Worm (Caenorhabditis elegans) whole organism, L2 larva: ENCODE results near the gene ZK666.11.

Source experiments
- F13H6.1 ChIP-seq: sonication (generic microtip); optimal IDR thresholded peaks from 2 replicates; lab custom pipeline; 2016; ENCODE audit warnings: missing genetic modification characterization, missing compliant biosample characterization
- R02D3.7 ChIP-seq: fragments of 150-350 bp; optimal IDR thresholded peaks from 2 replicates; lab custom pipeline; 2014; ENCODE audit warnings: missing biosample characterization, missing genetic modification characterization
- Y55F3AM.14 ChIP-seq: fragments of 200-800 bp; sonication (Bioruptor generic); optimal IDR thresholded peaks from 2 replicates; lab custom pipeline; 2018; ENCODE audit warnings: mild to moderate bottlenecking, missing genetic modification characterization, missing compliant biosample characterization
- ZK546.5 ChIP-seq: sonication (generic microtip); optimal IDR thresholded peaks from 2 replicates; lab custom pipeline; 2017; ENCODE audit warnings: missing biosample characterization, missing genetic modification characterization
- aly-2 ChIP-seq: fragments of 150-350 bp; optimal IDR thresholded peaks from 2 replicates; lab custom pipeline; 2014; ENCODE audit warnings: missing biosample characterization, missing genetic modification characterization
- ama-1 ChIP-seq: fragments of 150-350 bp; optimal IDR thresholded peaks from 2 replicates; lab custom pipeline; 2018; ENCODE audit warnings: inconsistent platforms
- blmp-1 ChIP-seq: sonication (generic microtip); optimal IDR thresholded peaks from 2 replicates; lab custom pipeline; 2017; ENCODE audit warnings: missing genetic modification characterization, mild to moderate bottlenecking, missing compliant biosample characterization, antibody characterized with exemption, moderate library complexity; ENCODE audit not compliant: insufficient read depth
- ceh-16 ChIP-seq: fragments of 150-350 bp; optimal IDR thresholded peaks from 2 replicates; lab custom pipeline; 2014; ENCODE audit warnings: missing biosample characterization, missing genetic modification characterization
- ceh-82 ChIP-seq: fragments of 150-350 bp; optimal IDR thresholded peaks from 2 replicates; lab custom pipeline; 2014; ENCODE audit warnings: missing biosample characterization, missing genetic modification characterization
- crh-2 ChIP-seq: sonication (generic microtip); optimal IDR thresholded peaks from 2 replicates; lab custom pipeline; 2017; ENCODE audit warnings: missing biosample characterization, missing genetic modification characterization
- dmd-4 ChIP-seq: sonication (generic microtip); optimal IDR thresholded peaks from 2 replicates; lab custom pipeline; 2017; ENCODE audit warnings: missing biosample characterization, missing genetic modification characterization
- elt-1 ChIP-seq: fragments of 150-350 bp; optimal IDR thresholded peaks from 2 replicates; lab custom pipeline; 2014; ENCODE audit warnings: missing biosample characterization, missing genetic modification characterization
- elt-3 ChIP-seq: sonication (generic microtip); optimal IDR thresholded peaks from 2 replicates; lab custom pipeline; 2017; ENCODE audit warnings: missing biosample characterization, missing genetic modification characterization
- fos-1 ChIP-seq: fragments of 150-350 bp; optimal IDR thresholded peaks from 2 replicates; lab custom pipeline; 2014; ENCODE audit warnings: missing biosample characterization, missing genetic modification characterization
- gmeb-1 ChIP-seq: fragments of 150-350 bp; optimal IDR thresholded peaks from 2 replicates; lab custom pipeline; 2014; ENCODE audit warnings: missing biosample characterization, missing genetic modification characterization
- lin-11 ChIP-seq: fragments of 150-350 bp; sonication (generic microtip); optimal IDR thresholded peaks from 2 replicates; lab custom pipeline; 2014; ENCODE audit warnings: missing biosample characterization, missing genetic modification characterization, inconsistent platforms, mixed read lengths
- lin-13 ChIP-seq: fragments of 150-350 bp; optimal IDR thresholded peaks from 2 replicates; lab custom pipeline; 2014; ENCODE audit warnings: missing biosample characterization, missing genetic modification reagents, missing genetic modification characterization
- lsy-2 ChIP-seq, 2 experiments: fragments of 150-350 bp in 1 of 2; sonication (generic microtip) in 1 of 2; optimal IDR thresholded peaks; 2 replicates each; lab custom pipeline; 2014 to 2017; ENCODE audit warnings: missing biosample characterization in 2 of 2, missing genetic modification characterization in 2 of 2
- mab-5 ChIP-seq: fragments of 150-350 bp; optimal IDR thresholded peaks from 2 replicates; lab custom pipeline; 2014; ENCODE audit warnings: missing biosample characterization, missing genetic modification characterization
- mdl-1 ChIP-seq, 2 experiments: fragments of 150-350 bp in 1 of 2; sonication (generic microtip) in 1 of 2; optimal IDR thresholded peaks; 2 replicates each; lab custom pipeline; 2017; ENCODE audit warnings: missing biosample characterization in 2 of 2, missing genetic modification characterization in 2 of 2
- nhr-129 ChIP-seq: fragments of 150-350 bp; optimal IDR thresholded peaks from 2 replicates; lab custom pipeline; 2014; ENCODE audit warnings: missing biosample characterization, missing genetic modification characterization
- nhr-21 ChIP-seq: fragments of 150-350 bp; optimal IDR thresholded peaks from 2 replicates; lab custom pipeline; 2014; ENCODE audit warnings: missing biosample characterization, missing genetic modification characterization
- nhr-23 ChIP-seq: fragments of 150-350 bp; optimal IDR thresholded peaks from 2 replicates; lab custom pipeline; 2014; ENCODE audit warnings: missing biosample characterization, missing genetic modification reagents, missing genetic modification characterization
- nhr-6 ChIP-seq: fragments of 150-350 bp; optimal IDR thresholded peaks from 2 replicates; lab custom pipeline; 2014; ENCODE audit warnings: missing biosample characterization, missing genetic modification characterization
- nhr-77 ChIP-seq: fragments of 150-350 bp; optimal IDR thresholded peaks from 2 replicates; lab custom pipeline; 2014; ENCODE audit warnings: missing biosample characterization, missing genetic modification characterization
- peb-1 ChIP-seq: fragments of 150-350 bp; optimal IDR thresholded peaks from 2 replicates; lab custom pipeline; 2014; ENCODE audit warnings: missing biosample characterization, missing genetic modification characterization
- sem-4 ChIP-seq: fragments of 150-350 bp; optimal IDR thresholded peaks from 2 replicates; lab custom pipeline; 2014; ENCODE audit warnings: missing biosample characterization, missing genetic modification reagents, missing genetic modification characterization
- skn-1 ChIP-seq: sonication (generic microtip); optimal IDR thresholded peaks from 2 replicates; lab custom pipeline; 2017; ENCODE audit warnings: missing biosample characterization, missing genetic modification characterization
- sma-9 ChIP-seq, 2 experiments: fragments of 150-350 bp in 1 of 2; sonication (generic microtip) in 1 of 2; optimal IDR thresholded peaks; 2 replicates each; lab custom pipeline; 2014 to 2016; ENCODE audit warnings: missing genetic modification characterization in 2 of 2, mild to moderate bottlenecking in 1 of 2, missing biosample characterization in 1 of 2, missing compliant biosample characterization in 1 of 2, missing genetic modification reagents in 1 of 2, moderate library complexity in 1 of 2
- unc-39 ChIP-seq: fragments of 150-350 bp; optimal IDR thresholded peaks from 2 replicates; lab custom pipeline; 2014; ENCODE audit warnings: missing biosample characterization, missing genetic modification characterization
- unc-55 ChIP-seq: fragments of 150-350 bp; sonication (generic microtip); optimal IDR thresholded peaks from 3 replicates; lab custom pipeline; 2014; ENCODE audit warnings: missing biosample characterization, missing genetic modification reagents, missing genetic modification characterization
- unc-62 ChIP-seq: fragments of 150-350 bp; optimal IDR thresholded peaks from 2 replicates; lab custom pipeline; 2014; ENCODE audit warnings: missing biosample characterization, missing genetic modification reagents, missing genetic modification characterization
- ztf-1 ChIP-seq: fragments of 200-800 bp; sonication (Bioruptor generic); conservative IDR thresholded peaks from 2 replicates; pipeline ENCODE4 v1.3.6; 2022; ENCODE audit warnings: missing genetic modification characterization, missing compliant biosample characterization
- ztf-4 ChIP-seq: fragments of 150-350 bp; optimal IDR thresholded peaks from 2 replicates; lab custom pipeline; 2014; ENCODE audit warnings: missing biosample characterization, missing genetic modification characterization

Gene ZK666.11

ce11 chrII:10452620-10453019 lies 29.7 kb upstream of the ZK666.11 start, which contains the start of gene ZK673.4:
ZK673.4 (plus strand) TSS chrII:10452920.
- no peak for TF ChIP-seq sem-4 (tag; lab: Kevin White, UChicago)
- TF ChIP-seq R02D3.7: no peak
- no peak for TF ChIP-seq ZK546.5 (tag; lab: Kevin White, UChicago)
- TF ChIP-seq ztf-4 (tag; lab: Kevin White, UChicago): no peak
- no peak for TF ChIP-seq ceh-16 (tag; lab: Kevin White, UChicago)
- TF ChIP-seq unc-39 (tag; lab: Kevin White, UChicago): no peak
- TF ChIP-seq unc-55 (GFP tag; lab: Kevin White, UChicago): no peak
- TF ChIP-seq peb-1 (tag; lab: Kevin White, UChicago): no peak
- no peak for TF ChIP-seq lin-11

DNA sequence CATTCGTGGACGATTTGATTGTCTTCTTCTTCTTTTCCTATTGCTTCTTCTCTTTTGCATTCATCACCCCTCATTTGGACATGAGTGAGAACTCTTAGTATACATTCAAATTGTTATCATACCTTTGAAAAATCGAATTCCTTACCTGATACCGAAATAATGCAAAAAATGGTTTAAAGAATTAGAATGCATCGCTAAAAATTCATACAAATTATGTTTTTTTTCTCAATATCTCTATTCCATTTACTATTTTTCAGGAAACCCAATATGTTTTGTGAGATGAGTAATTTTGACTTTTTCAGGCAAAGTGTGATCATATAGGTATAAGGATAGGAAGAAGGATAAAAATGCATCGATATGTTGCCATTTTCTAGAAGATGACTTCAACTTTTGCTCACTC lies 25.3 kb upstream of the ZK666.11 start, which contains the start of gene ZK673.11:
Gene ZK673.11, plus strand, starts transcription at position 301 of the 400 bp plus-strand sequence.
- TF ChIP-seq Y55F3AM.14 (GFP tag; lab: Kevin White, UChicago) (no peak), unc-39 (tag; lab: Kevin White, UChicago) (no peak), lin-11 (no peak), unc-62 (GFP tag; lab: Kevin White, UChicago) (no peak), nhr-6 (tag; lab: Kevin White, UChicago) (no peak), mdl-1 (tag; optimal IDR thresholded peaks at IDR 0.05; lab: Kevin White, UChicago) (no peak), gmeb-1 (tag; lab: Kevin White, UChicago) (no peak), ama-1 (no peak), ceh-82 (tag; lab: Kevin White, UChicago) (no peak), lsy-2 (tag; optimal IDR thresholded peaks at IDR 0.05; lab: Kevin White, UChicago) (no peak), fos-1 (no peak), lin-13 (no peak), mab-5 (tag; lab: Kevin White, UChicago) (no peak)

DNA sequence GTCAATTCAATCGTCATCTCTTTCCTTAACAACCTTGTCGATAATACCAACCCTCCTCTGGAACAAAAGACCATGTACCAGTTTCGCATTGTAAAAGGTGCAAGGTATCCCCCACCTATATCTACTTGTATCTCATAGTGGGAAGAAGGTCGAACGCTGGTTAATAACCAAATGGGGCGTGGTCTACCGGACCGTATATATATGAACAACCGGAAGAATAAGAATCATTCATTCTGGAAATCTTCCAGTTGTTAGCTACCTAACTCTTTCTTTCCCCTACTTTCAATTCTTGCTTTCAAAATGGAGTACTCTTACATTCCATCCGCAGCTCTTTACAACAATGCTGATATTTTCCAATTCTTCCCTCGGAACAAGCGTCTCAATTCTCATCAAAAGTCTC lies 21.1 kb upstream of the ZK666.11 start, which contains the start of gene ZK673.5:
Gene ZK673.5, plus strand, starts transcription at position 301 of the 400 bp plus-strand sequence.
- TF ChIP-seq F13H6.1 (no peak), ceh-16 (tag; lab: Kevin White, UChicago) (no peak), nhr-6 (tag; lab: Kevin White, UChicago) (no peak), unc-62 (GFP tag; lab: Kevin White, UChicago) (no peak), aly-2 (tag; lab: Kevin White, UChicago) (no peak), elt-3 (tag; lab: Kevin White, UChicago) (no peak), mdl-1 (tag; optimal IDR thresholded peaks at IDR 0.05; lab: Kevin White, UChicago) (no peak), fos-1 (no peak), nhr-21 (tag; lab: Kevin White, UChicago) (no peak), nhr-77 (tag; lab: Kevin White, UChicago) (no peak), crh-2 (tag; lab: Kevin White, UChicago) (no peak)

- TF ChIP-seq nhr-129 (tag; lab: Kevin White, UChicago): no peak
These were observed 17.9 kb upstream of the ZK666.11 start, which contains the start of the genes ZK673.6 and sdz-37 for ce11 chrII:10464230-10464920. ZK673.6 (minus strand) TSS chrII:10464330. sdz-37 (plus strand) TSS chrII:10464870.

DNA sequence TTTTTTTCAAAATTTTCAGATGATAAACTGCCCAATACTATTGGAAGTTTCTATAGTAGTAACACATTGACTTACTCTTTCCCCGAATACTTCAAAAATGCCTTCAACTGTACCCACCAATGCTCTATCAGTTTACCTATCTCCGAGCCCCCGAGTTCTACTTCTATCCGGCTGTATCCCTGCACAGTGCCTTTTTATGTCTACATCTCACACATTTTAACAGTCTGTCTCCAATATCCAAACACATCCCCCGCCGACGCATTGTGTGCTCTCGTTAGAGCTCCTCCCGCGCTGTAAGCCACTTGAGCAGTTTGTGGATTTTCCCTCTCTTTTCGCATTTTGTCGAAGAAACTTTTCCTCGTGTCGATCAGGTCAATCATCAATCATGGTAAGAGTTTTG lies 15.8 kb upstream of the ZK666.11 start, which contains the start of gene tnc-2:
Gene tnc-2, plus strand, starts transcription at position 301 of the 400 bp plus-strand sequence.
- TF ChIP-seq Y55F3AM.14 (GFP tag; lab: Kevin White, UChicago) (no peak), dmd-4 (tag; lab: Kevin White, UChicago) (no peak), peb-1 (tag; lab: Kevin White, UChicago) (no peak), nhr-6 (tag; lab: Kevin White, UChicago) (no peak), blmp-1 (no peak), ztf-4 (tag; lab: Kevin White, UChicago) (no peak), elt-1 (tag; lab: Kevin White, UChicago) (no peak)

DNA sequence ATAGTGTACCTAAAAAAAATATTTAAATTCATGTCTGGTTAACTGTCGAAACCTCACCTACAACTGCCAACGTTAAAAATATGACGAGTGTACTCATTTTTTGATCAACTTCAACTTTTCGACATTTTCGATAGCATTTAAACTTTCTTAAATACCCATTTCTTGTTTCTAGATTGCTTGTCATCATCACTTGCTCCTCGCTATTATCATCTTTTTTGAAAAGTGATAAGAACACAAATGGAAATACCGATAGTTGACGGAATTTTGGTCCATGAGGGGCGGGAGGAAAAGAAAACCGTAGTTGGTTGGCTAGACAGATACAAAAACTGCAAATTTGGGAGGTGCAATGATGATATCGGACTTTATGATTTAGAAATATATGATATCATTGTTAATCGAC lies 12.2 kb upstream of the ZK666.11 start, which contains the start of gene clec-143:
Gene clec-143, minus strand, starts transcription at position 139 of the 400 bp plus-strand sequence.
- TF ChIP-seq nhr-23 (tag; lab: Kevin White, UChicago): no peak
- peak; percentile 78 for TF ChIP-seq skn-1
- TF ChIP-seq unc-62 (GFP tag; lab: Kevin White, UChicago): no peak
- no peak for TF ChIP-seq sma-9 (GFP tag; optimal IDR thresholded peaks at IDR 0.05; lab: Kevin White, UChicago)
- TF ChIP-seq sma-9 (tag; optimal IDR thresholded peaks at IDR 0.05; lab: Kevin White, UChicago): no peak
- no peak for TF ChIP-seq elt-3 (tag; lab: Kevin White, UChicago)
- no peak for TF ChIP-seq ztf-1
- TF ChIP-seq fos-1: peak; percentile 62
